Worm (Caenorhabditis elegans) whole organism, L2 larva: ENCODE data around the gene nhr-16.

ENCODE experiments used
- ama-1 ChIP-seq: fragments of 150-350 bp; optimal IDR thresholded peaks from 2 replicates; lab custom pipeline; 2018; ENCODE audit warnings: inconsistent platforms
- nhr-237 ChIP-seq: fragments of 150-350 bp; optimal IDR thresholded peaks from 2 replicates; lab custom pipeline; 2014; ENCODE audit warnings: missing biosample characterization, missing genetic modification characterization
- zag-1 ChIP-seq: fragments of 150-350 bp; optimal IDR thresholded peaks from 2 replicates; lab custom pipeline; 2014; ENCODE audit warnings: missing biosample characterization, missing genetic modification characterization
- ztf-1 ChIP-seq: fragments of 200-800 bp; sonication (Bioruptor generic); conservative IDR thresholded peaks from 2 replicates; pipeline ENCODE4 v1.3.6; 2022; ENCODE audit warnings: missing genetic modification characterization, missing compliant biosample characterization

ce11 chrII:4428121-4428520 lies 10.5 kb upstream of the nhr-16 start:
- no peak for TF ChIP-seq zag-1 (tag; lab: Kevin White, UChicago)
- no peak for TF ChIP-seq ztf-1 (GFP tag; lab: Robert Waterston, UW)
- no peak for TF ChIP-seq ama-1 (lab: Kevin White, UChicago)
- no peak for TF ChIP-seq nhr-237 (tag; lab: Kevin White, UChicago)
